ENCODE assay signal across 4 fruit fly cellular contexts in genomic region chr2L:8834806-8835483, dm6.
TF ChIP-seq lines count a peak whose summit lies in the region.

No protein-coding gene starts in this region.

- TF ChIP-seq CTCF in whole organism, embryonic (GFP tag; optimal IDR thresholded peaks at IDR 0.05; lab: Kevin White, UChicago), result no peak

TF ChIP-seq in whole organism, embryonic, 481 proteins besides CTCF, POLR2A, EP300 and RAD21 (continues in another document):
- TF ChIP-seq sim (GFP tag; IDR thresholded peaks at IDR 0.05; lab: Robert Waterston, UW), result peak; percentile 85
- peak; percentile 20 for TF ChIP-seq CG17829 (tag; optimal IDR thresholded peaks at IDR 0.05; lab: Kevin White, UChicago)
- TF ChIP-seq CG12236 (GFP tag; optimal IDR thresholded peaks at IDR 0.05; lab: Kevin White, UChicago), result no peak
- TF ChIP-seq pita (GFP tag; optimal IDR thresholded peaks at IDR 0.05; lab: Kevin White, UChicago), result no peak
- peak in 1 of 2 experiments; percentile 63 for TF ChIP-seq Pdp1 (GFP tag; optimal IDR thresholded peaks at IDR 0.05; lab: Kevin White, UChicago)
- peak; percentile 9 for TF ChIP-seq NfI (GFP tag; optimal IDR thresholded peaks at IDR 0.05; lab: Kevin White, UChicago)
- peak; percentile 57 for TF ChIP-seq ems (GFP tag; optimal IDR thresholded peaks at IDR 0.05; lab: Kevin White, UChicago)
- TF ChIP-seq CG9727 (GFP tag; optimal IDR thresholded peaks at IDR 0.05; lab: Kevin White, UChicago), result peak; percentile 86
- TF ChIP-seq Sry-δ (GFP tag; optimal IDR thresholded peaks at IDR 0.05; lab: Kevin White, UChicago), result peak; percentile 1
- no peak for TF ChIP-seq vfl (GFP tag; optimal IDR thresholded peaks at IDR 0.05; lab: Kevin White, UChicago)
- TF ChIP-seq gem (tag; optimal IDR thresholded peaks at IDR 0.05; lab: Kevin White, UChicago), result peak; percentile 76
- TF ChIP-seq CG43689 (GFP tag; IDR thresholded peaks at IDR 0.05; lab: Robert Waterston, UW), result peak; percentile 55; the same call in 1 of the 2 replicates
- peak in 1 of 2 experiments; percentile 82 for TF ChIP-seq eve (GFP tag; optimal IDR thresholded peaks at IDR 0.05; lab: Kevin White, UChicago)
- peak; percentile 6 for TF ChIP-seq CG4707 (GFP tag; optimal IDR thresholded peaks at IDR 0.05; lab: Kevin White, UChicago)
- TF ChIP-seq odd (GFP tag; optimal IDR thresholded peaks at IDR 0.05; lab: Kevin White, UChicago), result peak; percentile 0
- peak; percentile 51; the same call in 1 of the 3 replicates for TF ChIP-seq CG7357 (GFP tag; IDR thresholded peaks at IDR 0.05; lab: Robert Waterston, UW)
- TF ChIP-seq en (GFP tag; optimal IDR thresholded peaks at IDR 0.05; lab: Kevin White, UChicago), result peak; percentile 29
- TF ChIP-seq row (GFP tag; IDR thresholded peaks at IDR 0.05; lab: Robert Waterston, UW), result peak; percentile 80
- TF ChIP-seq CG10147 (GFP tag; optimal IDR thresholded peaks at IDR 0.05; lab: Kevin White, UChicago), result peak; percentile 37
- no peak for TF ChIP-seq CG8290 (GFP tag; optimal IDR thresholded peaks at IDR 0.05; lab: Kevin White, UChicago)
- no peak for TF ChIP-seq CG8290 (tag; optimal IDR thresholded peaks at IDR 0.05; lab: Kevin White, UChicago)
- peak; percentile 91 for TF ChIP-seq sens (GFP tag; lab: Kevin White, UChicago)

TF ChIP-seq in whole organism, prepupa, 60 proteins besides CTCF, POLR2A, EP300 and RAD21 (continues in another document):
- TF ChIP-seq CG9139 (GFP tag; optimal IDR thresholded peaks at IDR 0.05; lab: Kevin White, UChicago), result peak; percentile 71
- TF ChIP-seq CG3032 (tag; optimal IDR thresholded peaks at IDR 0.05; lab: Kevin White, UChicago), result peak; percentile 30
- peak; percentile 73 to 81 for TF ChIP-seq ss (GFP tag; optimal IDR thresholded peaks at IDR 0.05; lab: Kevin White, UChicago)
- TF ChIP-seq CG7368 (GFP tag; optimal IDR thresholded peaks at IDR 0.05; lab: Kevin White, UChicago), result peak; percentile 61
- TF ChIP-seq Lpt (GFP tag; optimal IDR thresholded peaks at IDR 0.05; lab: Kevin White, UChicago), result peak; percentile 45
- TF ChIP-seq achi (GFP tag; optimal IDR thresholded peaks at IDR 0.05; lab: Kevin White, UChicago), result peak; percentile 79
- peak; percentile 52 for TF ChIP-seq CG4318 (GFP tag; optimal IDR thresholded peaks at IDR 0.05; lab: Kevin White, UChicago)
- TF ChIP-seq CG3919 (GFP tag; optimal IDR thresholded peaks at IDR 0.05; lab: Kevin White, UChicago), result peak; percentile 92
- TF ChIP-seq dsx (GFP tag; optimal IDR thresholded peaks at IDR 0.05; lab: Kevin White, UChicago; ENCODE audit: poor library complexity, severe bottlenecking), result peak; percentile 75
- TF ChIP-seq topi (GFP tag; optimal IDR thresholded peaks at IDR 0.05; lab: Kevin White, UChicago), result peak; percentile 89
- TF ChIP-seq vri (GFP tag; optimal IDR thresholded peaks at IDR 0.05; lab: Kevin White, UChicago), result peak; percentile 50
- peak; percentile 82 for TF ChIP-seq OdsH (GFP tag; optimal IDR thresholded peaks at IDR 0.05; lab: Kevin White, UChicago)
- no peak for TF ChIP-seq fd85E (GFP tag; optimal IDR thresholded peaks at IDR 0.05; lab: Kevin White, UChicago)
- peak; percentile 87 for TF ChIP-seq CG11902 (GFP tag; optimal IDR thresholded peaks at IDR 0.05; lab: Kevin White, UChicago)
- peak; percentile 97 for TF ChIP-seq Eip78C (GFP tag; lab: Kevin White, UChicago)
- TF ChIP-seq Eip75B (GFP tag; optimal IDR thresholded peaks at IDR 0.05; lab: Kevin White, UChicago), result peak; percentile 73
- TF ChIP-seq Sox15 (GFP tag; optimal IDR thresholded peaks at IDR 0.05; lab: Kevin White, UChicago), result peak; percentile 5
- peak; percentile 50 for TF ChIP-seq Hr39 (GFP tag; optimal IDR thresholded peaks at IDR 0.05; lab: Kevin White, UChicago)
- peak; percentile 69 for TF ChIP-seq Sox102F (GFP tag; optimal IDR thresholded peaks at IDR 0.05; lab: Kevin White, UChicago)
- TF ChIP-seq Blimp-1 (GFP tag; optimal IDR thresholded peaks at IDR 0.05; lab: Kevin White, UChicago), result no peak
- TF ChIP-seq spab (GFP tag; optimal IDR thresholded peaks at IDR 0.05; lab: Kevin White, UChicago), result peak; percentile 56
- peak; percentile 65 for TF ChIP-seq CG31627 (GFP tag; optimal IDR thresholded peaks at IDR 0.05; lab: Kevin White, UChicago)
- TF ChIP-seq acj6 (GFP tag; optimal IDR thresholded peaks at IDR 0.05; lab: Kevin White, UChicago), result peak; percentile 72

TF ChIP-seq in whole organism, pupa, 21 proteins besides CTCF, POLR2A, EP300 and RAD21:
- TF ChIP-seq Pif1A (GFP tag; optimal IDR thresholded peaks at IDR 0.05; lab: Kevin White, UChicago) (peak; percentile 52), CG8159 (tag; optimal IDR thresholded peaks at IDR 0.05; lab: Kevin White, UChicago) (peak; percentile 57), CG13204 (GFP tag; optimal IDR thresholded peaks at IDR 0.05; lab: Kevin White, UChicago) (no peak), Ets98B (GFP tag; IDR thresholded peaks at IDR 0.05; lab: Robert Waterston, UW) (no peak), CG12605 (GFP tag; IDR thresholded peaks at IDR 0.05; lab: Robert Waterston, UW) (peak; percentile 74), CG17806 (tag; optimal IDR thresholded peaks at IDR 0.05; lab: Kevin White, UChicago) (peak; percentile 33), CG9948 (tag; optimal IDR thresholded peaks at IDR 0.05; lab: Kevin White, UChicago) (peak; percentile 53), Snoo (tag; optimal IDR thresholded peaks at IDR 0.05; lab: Kevin White, UChicago) (peak; percentile 57), CG14655 (GFP tag; optimal IDR thresholded peaks at IDR 0.05; lab: Kevin White, UChicago) (peak; percentile 42), CG10348 (GFP tag; IDR thresholded peaks at IDR 0.05; lab: Robert Waterston, UW) (no peak), Pif1B (GFP tag; optimal IDR thresholded peaks at IDR 0.05; lab: Kevin White, UChicago) (peak; percentile 89), fd96Ca (GFP tag; IDR thresholded peaks at IDR 0.05; lab: Robert Waterston, UW) (peak; percentile 58; the same call in 1 of the 3 replicates), CG34367 (tag; optimal IDR thresholded peaks at IDR 0.05; lab: Kevin White, UChicago) (peak; percentile 50), CG15710 (tag; optimal IDR thresholded peaks at IDR 0.05; lab: Kevin White, UChicago) (peak; percentile 67)

TF ChIP-seq in whole organism, wandering third instar larva, 38 proteins besides CTCF, POLR2A, EP300 and RAD21:
- TF ChIP-seq rgr (GFP tag; optimal IDR thresholded peaks at IDR 0.05; lab: Kevin White, UChicago) (peak; percentile 38), br (GFP tag; optimal IDR thresholded peaks at IDR 0.05; lab: Kevin White, UChicago) (peak; percentile 39), Mio (GFP tag; optimal IDR thresholded peaks at IDR 0.05; lab: Kevin White, UChicago) (no peak), woc (GFP tag; optimal IDR thresholded peaks at IDR 0.05; lab: Kevin White, UChicago) (peak; percentile 77), GATAd (GFP tag; optimal IDR thresholded peaks at IDR 0.05; lab: Kevin White, UChicago) (no peak), ey (GFP tag; optimal IDR thresholded peaks at IDR 0.05; lab: Kevin White, UChicago) (peak; percentile 26), Jra (GFP tag; optimal IDR thresholded peaks at IDR 0.05; lab: Kevin White, UChicago) (no peak), Hr83 (GFP tag; optimal IDR thresholded peaks at IDR 0.05; lab: Kevin White, UChicago; ENCODE audit: poor library complexity, severe bottlenecking) (no peak), lola (GFP tag; optimal IDR thresholded peaks at IDR 0.05; lab: Kevin White, UChicago) (no peak), Sp1 (GFP tag; optimal IDR thresholded peaks at IDR 0.05; lab: Kevin White, UChicago) (peak; percentile 32), fru (GFP tag; optimal IDR thresholded peaks at IDR 0.05; lab: Kevin White, UChicago) (peak; percentile 52), CrebA (GFP tag; optimal IDR thresholded peaks at IDR 0.05; lab: Kevin White, UChicago; ENCODE audit: borderline replicate concordance) (no peak), usp (GFP tag; optimal IDR thresholded peaks at IDR 0.05; lab: Kevin White, UChicago) (no peak), dsf (GFP tag; optimal IDR thresholded peaks at IDR 0.05; lab: Kevin White, UChicago; ENCODE audit: borderline replicate concordance) (no peak), sage (GFP tag; optimal IDR thresholded peaks at IDR 0.05; lab: Kevin White, UChicago) (peak; percentile 74), Hnf4 (GFP tag; optimal IDR thresholded peaks at IDR 0.05; lab: Kevin White, UChicago) (peak; percentile 28), Rel (GFP tag; optimal IDR thresholded peaks at IDR 0.05; lab: Kevin White, UChicago) (peak; percentile 15), Rel (tag; optimal IDR thresholded peaks at IDR 0.05; lab: Kevin White, UChicago) (no peak), Myc (optimal IDR thresholded peaks at IDR 0.05; lab: Kevin White, UChicago) (no peak), tai (GFP tag; optimal IDR thresholded peaks at IDR 0.05; lab: Kevin White, UChicago) (no peak), Dif (GFP tag; optimal IDR thresholded peaks at IDR 0.05; lab: Kevin White, UChicago; ENCODE audit: partially characterized antibody) (no peak), psq (GFP tag; optimal IDR thresholded peaks at IDR 0.05; lab: Kevin White, UChicago) (peak; percentile 14), CG32264 (GFP tag; optimal IDR thresholded peaks at IDR 0.05; lab: Kevin White, UChicago) (peak; percentile 49), brk (GFP tag; optimal IDR thresholded peaks at IDR 0.05; lab: Kevin White, UChicago) (no peak), OdsH (GFP tag; optimal IDR thresholded peaks at IDR 0.05; lab: Kevin White, UChicago) (peak; percentile 50), dl (GFP tag; optimal IDR thresholded peaks at IDR 0.05; lab: Kevin White, UChicago; ENCODE audit: insufficient read depth in 1 of 2, partially characterized antibody in 2 of 2) (no peak), h (GFP tag; optimal IDR thresholded peaks at IDR 0.05; lab: Kevin White, UChicago) (peak; percentile 84), sv (GFP tag; optimal IDR thresholded peaks at IDR 0.05; lab: Kevin White, UChicago) (no peak), pan (optimal IDR thresholded peaks at IDR 0.05; lab: Kevin White, UChicago) (no peak), Abd-B (GFP tag; optimal IDR thresholded peaks at IDR 0.05; lab: Kevin White, UChicago) (no peak), HLH106 (tag; optimal IDR thresholded peaks at IDR 0.05; lab: Kevin White, UChicago) (peak; percentile 17), Hr78 (GFP tag; optimal IDR thresholded peaks at IDR 0.05; lab: Kevin White, UChicago) (no peak), Dfd (GFP tag; optimal IDR thresholded peaks at IDR 0.05; lab: Kevin White, UChicago) (no peak), jim (GFP tag; optimal IDR thresholded peaks at IDR 0.05; lab: Kevin White, UChicago) (no peak), Vsx2 (GFP tag; optimal IDR thresholded peaks at IDR 0.05; lab: Kevin White, UChicago; ENCODE audit: partially characterized antibody) (no peak), N (GFP tag; optimal IDR thresholded peaks at IDR 0.05; lab: Kevin White, UChicago) (no peak), dmrt93B (GFP tag; optimal IDR thresholded peaks at IDR 0.05; lab: Kevin White, UChicago) (no peak), CG9705 (GFP tag; optimal IDR thresholded peaks at IDR 0.05; lab: Kevin White, UChicago) (no peak), foxo (GFP tag; optimal IDR thresholded peaks at IDR 0.05; lab: Kevin White, UChicago) (peak in 1 of 2 experiments; percentile 86)

Comparison
In these comparisons a context has a peak if more than half of its experiments do, and no peak if none do; other contexts are left out.
1. Of the 7 proteins assayed by ChIP-seq in both whole organism, embryonic and whole organism, prepupa: peak only in whole organism, embryonic: Blimp-1; only in whole organism, prepupa: CG16779, Hr39 and Lpt; in both: Sox102F; in neither: 2.